Worm (Caenorhabditis elegans) whole organism, L1 larva: ENCODE measurements around the gene clec-185.

Experiments
- alr-1 ChIP-seq: fragments of 200-800 bp; sonication (Bioruptor generic); optimal IDR thresholded peaks from 2 replicates; lab custom pipeline; 2018; ENCODE audit warnings: borderline replicate concordance, mild to moderate bottlenecking, missing genetic modification characterization, missing compliant biosample characterization
- aly-2 ChIP-seq: fragments of 150-350 bp; optimal IDR thresholded peaks from 2 replicates; lab custom pipeline; 2014; ENCODE audit warnings: missing biosample characterization, missing genetic modification characterization
- ces-1 ChIP-seq: fragments of 150-350 bp; optimal IDR thresholded peaks from 2 replicates; lab custom pipeline; 2014; ENCODE audit warnings: missing biosample characterization, missing genetic modification reagents, missing genetic modification characterization
- fkh-10 ChIP-seq: sonication (generic microtip); optimal IDR thresholded peaks from 2 replicates; lab custom pipeline; 2017; ENCODE audit warnings: missing biosample characterization, missing genetic modification reagents, missing genetic modification characterization
- lin-13 ChIP-seq: fragments of 150-350 bp; optimal IDR thresholded peaks from 2 replicates; lab custom pipeline; 2014; ENCODE audit warnings: missing biosample characterization, missing genetic modification reagents, missing genetic modification characterization
- nhr-76 ChIP-seq: sonication (generic microtip); optimal IDR thresholded peaks from 2 replicates; lab custom pipeline; 2017; ENCODE audit warnings: missing biosample characterization, missing genetic modification characterization
- skn-1 ChIP-seq: fragments of 150-350 bp; optimal IDR thresholded peaks from 2 replicates; lab custom pipeline; 2014; ENCODE audit warnings: missing biosample characterization, missing genetic modification characterization
- unc-130 ChIP-seq: fragments of 150-350 bp; optimal IDR thresholded peaks from 2 replicates; lab custom pipeline; 2017; ENCODE audit warnings: missing biosample characterization, missing genetic modification characterization, inconsistent platforms
- unc-62 ChIP-seq: fragments of 150-350 bp; optimal IDR thresholded peaks from 2 replicates; lab custom pipeline; 2014; ENCODE audit warnings: missing biosample characterization, missing genetic modification reagents, missing genetic modification characterization
- zag-1 ChIP-seq: fragments of 150-350 bp; optimal IDR thresholded peaks from 2 replicates; lab custom pipeline; 2014; ENCODE audit warnings: missing biosample characterization, missing genetic modification characterization

- no peak for TF ChIP-seq alr-1
- TF ChIP-seq zag-1 (tag; lab: Kevin White, UChicago): no peak
- TF ChIP-seq aly-2 (tag; lab: Kevin White, UChicago): no peak
- TF ChIP-seq skn-1 (tag; lab: Kevin White, UChicago): no peak
- TF ChIP-seq fkh-10 (GFP tag; lab: Kevin White, UChicago): no peak
- no peak for TF ChIP-seq lin-13 (GFP tag; lab: Kevin White, UChicago)
- TF ChIP-seq unc-62 (GFP tag; lab: Kevin White, UChicago): no peak
- no peak for TF ChIP-seq unc-130 (tag; lab: Kevin White, UChicago)
- TF ChIP-seq ces-1 (GFP tag; lab: Kevin White, UChicago): no peak
- TF ChIP-seq nhr-76 (tag; lab: Kevin White, UChicago): no peak
These were observed 29.9 kb downstream of the clec-185 start, which contains the start of gene igdb-2 for ce11 chrIV:12468359-12468758.
